Worm (Caenorhabditis elegans) whole organism, L4 larva: ENCODE data around the gene R144.12.

Experiments
- F49E8.2 ChIP-seq: sonication (generic microtip); optimal IDR thresholded peaks from 2 replicates; lab custom pipeline; 2016; ENCODE audit warnings: missing compliant biosample characterization, mild to moderate bottlenecking, missing genetic modification characterization, borderline replicate concordance
- T26A8.4 ChIP-seq: fragments of 200-800 bp; sonication (Bioruptor generic); IDR thresholded peaks from 2 replicates; pipeline ENCODE4 v1.3.6; 2022; ENCODE audit warnings: missing genetic modification characterization, missing compliant biosample characterization
- aly-2 ChIP-seq: sonication (generic microtip); optimal IDR thresholded peaks from 2 replicates; lab custom pipeline; 2018; ENCODE audit warnings: missing biosample characterization, missing genetic modification characterization
- ceh-28 ChIP-seq: fragments of 150-350 bp; optimal IDR thresholded peaks from 2 replicates; lab custom pipeline; 2014; ENCODE audit warnings: missing biosample characterization, missing genetic modification reagents, missing genetic modification characterization
- fos-1 ChIP-seq: fragments of 150-350 bp; optimal IDR thresholded peaks from 2 replicates; lab custom pipeline; 2014; ENCODE audit warnings: missing biosample characterization, missing genetic modification characterization
- nhr-11 ChIP-seq: fragments of 150-350 bp; optimal IDR thresholded peaks from 2 replicates; lab custom pipeline; 2014; ENCODE audit warnings: missing biosample characterization, missing genetic modification characterization
- nhr-42 ChIP-seq: fragments of 200-800 bp; sonication (Bioruptor generic); IDR thresholded peaks from 2 replicates; pipeline ENCODE4 v1.3.6; 2022; ENCODE audit warnings: missing genetic modification characterization, missing compliant biosample characterization
- rbr-2 ChIP-seq: sonication (generic microtip); optimal IDR thresholded peaks from 2 replicates; lab custom pipeline; 2016; ENCODE audit warnings: missing genotype, missing genetic modification characterization, missing compliant biosample characterization
- unc-39 ChIP-seq: sonication (generic microtip); optimal IDR thresholded peaks from 2 replicates; lab custom pipeline; 2017; ENCODE audit warnings: missing biosample characterization, missing genetic modification characterization

ce11 chrIII:4968146-4968545 is 38.6 kb downstream of the R144.12 start:
- TF ChIP-seq rbr-2 (no peak), unc-39 (tag; lab: Kevin White, UChicago) (no peak), F49E8.2 (tag; lab: Kevin White, UChicago) (no peak), aly-2 (tag; lab: Kevin White, UChicago) (no peak), nhr-42 (no peak), nhr-11 (tag; lab: Kevin White, UChicago) (no peak), ceh-28 (tag; lab: Kevin White, UChicago) (no peak), T26A8.4 (GFP tag; lab: Robert Waterston, UW) (no peak), fos-1 (tag; lab: Kevin White, UChicago) (no peak)
